Fruit fly (Drosophila melanogaster): Measurements from ENCODE around the gene Nlp.

Nlp gene

dm6 chr3R:30012602-30013489 lies 8.3 kb downstream of the Nlp start (continued):
- TF ChIP-seq hth (optimal IDR thresholded peaks at IDR 0.05) (no peak), CG12942 (GFP tag; optimal IDR thresholded peaks at IDR 0.05) (no peak), Hr3 (GFP tag; optimal IDR thresholded peaks at IDR 0.05) (no peak), Optix (GFP tag; IDR thresholded peaks at IDR 0.05) (no peak), Dip2 (GFP tag; IDR thresholded peaks at IDR 0.05) (no peak), CG9817 (tag; optimal IDR thresholded peaks at IDR 0.05) (no peak), CG9437 (GFP tag; optimal IDR thresholded peaks at IDR 0.05) (no peak), mirr (GFP tag; optimal IDR thresholded peaks at IDR 0.05) (peak; percentile 64), lbe (GFP tag; optimal IDR thresholded peaks at IDR 0.05) (no peak), stc (GFP tag; IDR thresholded peaks at IDR 0.05) (0 out of 2 replicates have a peak, but pooled peaks have one; percentile 25), dysf (GFP tag; IDR thresholded peaks at IDR 0.05) (peak; percentile 54; the same call in 2 of the 3 replicates), CG4854 (GFP tag; optimal IDR thresholded peaks at IDR 0.05) (no peak), pzg (GFP tag; optimal IDR thresholded peaks at IDR 0.05) (no peak), D19A (tag; optimal IDR thresholded peaks at IDR 0.05) (no peak), tap (tag; optimal IDR thresholded peaks at IDR 0.05) (no peak), CG8359 (GFP tag; optimal IDR thresholded peaks at IDR 0.05; ENCODE audit: borderline replicate concordance) (no peak), CG7928 (GFP tag; optimal IDR thresholded peaks at IDR 0.05) (no peak), Ada2b (GFP tag; IDR thresholded peaks at IDR 0.05) (0 out of 2 replicates have a peak, but pooled peaks have one; percentile 25), Dip3 (GFP tag; optimal IDR thresholded peaks at IDR 0.05) (no peak), oc (tag; optimal IDR thresholded peaks at IDR 0.05) (no peak), toy (GFP tag; IDR thresholded peaks at IDR 0.05) (0 out of 2 replicates have a peak, but pooled peaks have one; percentile 11), CG7745 (tag; optimal IDR thresholded peaks at IDR 0.05) (no peak), Gug (GFP tag; IDR thresholded peaks at IDR 0.05) (0 out of 4 replicates have a peak, but pooled peaks have one; percentile 20), Max (GFP tag; optimal IDR thresholded peaks at IDR 0.05) (no peak), slou (GFP tag; optimal IDR thresholded peaks at IDR 0.05) (no peak), CG14014 (GFP tag; IDR thresholded peaks at IDR 0.05) (no peak; the same call in 1 of the 2 replicates), Doc3 (GFP tag; IDR thresholded peaks at IDR 0.05; ENCODE audit: partially characterized antibody) (no peak), Elba2 (GFP tag; optimal IDR thresholded peaks at IDR 0.05) (no peak), Hey (tag; optimal IDR thresholded peaks at IDR 0.05) (no peak), vfl (GFP tag; optimal IDR thresholded peaks at IDR 0.05) (no peak), rib (GFP tag; IDR thresholded peaks at IDR 0.05) (peak; percentile 68; the same call in 1 of the 2 replicates), Sox102F (GFP tag; optimal IDR thresholded peaks at IDR 0.05) (no peak), CG9797 (GFP tag; optimal IDR thresholded peaks at IDR 0.05) (no peak), dati (GFP tag; IDR thresholded peaks at IDR 0.05) (no peak), Asciz (GFP tag; optimal IDR thresholded peaks at IDR 0.05) (no peak), Oli (tag; optimal IDR thresholded peaks at IDR 0.05) (no peak), Poxn (GFP tag; IDR thresholded peaks at IDR 0.05) (no peak), lola (GFP tag; optimal IDR thresholded peaks at IDR 0.05) (no peak), ap (GFP tag; IDR thresholded peaks at IDR 0.05) (no peak), CG6272 (GFP tag; IDR thresholded peaks at IDR 0.05) (no peak), schlank (tag; optimal IDR thresholded peaks at IDR 0.05) (no peak), Blimp-1 (GFP tag; optimal IDR thresholded peaks at IDR 0.05) (no peak), Abd-B (GFP tag; optimal IDR thresholded peaks at IDR 0.05) (no peak), sd (tag; optimal IDR thresholded peaks at IDR 0.05) (peak; percentile 39), lab (GFP tag; optimal IDR thresholded peaks at IDR 0.05) (peak; percentile 56), fd3F (GFP tag; optimal IDR thresholded peaks at IDR 0.05) (no peak), Dp (GFP tag; optimal IDR thresholded peaks at IDR 0.05) (no peak), CG11504 (tag; optimal IDR thresholded peaks at IDR 0.05) (no peak), Chrac-16 (GFP tag; optimal IDR thresholded peaks at IDR 0.05) (no peak)

Measured in whole organism, embryonic.